Worm (Caenorhabditis elegans) whole organism, early embryonic: ENCODE data around the gene Y116A8C.23.
"Not testable (repeated sequence)": the region's sequence is repeated elsewhere in the genome, so short reads cannot be mapped to it uniquely, and the experiment has no call there.

Experiments used
- ceh-13 ChIP-seq: fragments of 200-800 bp; sonication (Bioruptor generic); optimal IDR thresholded peaks from 2 replicates; lab custom pipeline; 2018; ENCODE audit warnings: mild to moderate bottlenecking, missing genetic modification characterization, missing compliant biosample characterization
- hmg-4 ChIP-seq: fragments of 200-800 bp; sonication (Bioruptor generic); optimal IDR thresholded peaks from 2 replicates; lab custom pipeline; 2018; ENCODE audit warnings: mild to moderate bottlenecking, missing genetic modification characterization, missing compliant biosample characterization
- sea-1 ChIP-seq: fragments of 200-800 bp; sonication (Bioruptor generic); conservative IDR thresholded peaks from 2 replicates; pipeline ENCODE4 v1.3.6; 2022; ENCODE audit warnings: missing genetic modification characterization, missing compliant biosample characterization

ce11 chrIV:17063700-17064099 lies 10.3 kb downstream of the Y116A8C.23 start, which contains the start of gene Y116A8C.467:
- TF ChIP-seq sea-1 (GFP tag; lab: Robert Waterston, UW); ceh-13 (GFP tag; lab: Kevin White, UChicago); hmg-4 (GFP tag; lab: Kevin White, UChicago): not testable (repeated sequence)
